Fruit fly (Drosophila melanogaster): ENCODE measurements around the gene CG4789.
A peak's percentile ranks its signal among the peaks of the same experiment; 100 is the strongest.

The CG4789 gene

DNA sequence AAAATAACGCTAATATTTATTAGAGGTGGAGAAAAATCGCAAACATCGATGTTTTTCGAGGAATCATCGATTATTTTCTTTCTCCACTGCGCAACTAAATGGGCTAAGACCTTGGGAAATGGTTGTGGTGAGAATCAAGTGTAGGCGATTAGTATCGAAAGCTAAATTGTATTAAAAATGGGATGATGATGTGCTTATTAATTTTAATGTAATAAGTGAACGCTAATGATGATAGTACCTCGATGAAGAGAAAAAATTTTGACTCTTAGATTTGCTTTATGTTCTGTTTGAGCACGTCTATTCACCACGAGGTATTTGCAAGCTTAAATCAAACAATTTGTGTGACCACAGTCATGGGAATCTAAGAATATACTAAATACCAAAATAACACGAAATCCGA, 2.6 kb downstream of the CG4789 start, which contains the start of the genes Rai1 and CG13005 (continued):
- TF ChIP-seq nerfin-2 (GFP tag; IDR thresholded peaks at IDR 0.05; ENCODE audit: partially characterized antibody) (peak; percentile 72), bcd (GFP tag; optimal IDR thresholded peaks at IDR 0.05) (no peak), sna (GFP tag; IDR thresholded peaks at IDR 0.05; ENCODE audit: partially characterized antibody) (peak; percentile 83), CG17612 (GFP tag; IDR thresholded peaks at IDR 0.05) (no peak), Atf-2 (GFP tag; optimal IDR thresholded peaks at IDR 0.05) (no peak), HLHmδ (GFP tag; optimal IDR thresholded peaks at IDR 0.05) (no peak), CG8924 (tag; optimal IDR thresholded peaks at IDR 0.05) (no peak), amos (GFP tag; IDR thresholded peaks at IDR 0.05; ENCODE audit: partially characterized antibody) (peak; percentile 80), sug (tag; optimal IDR thresholded peaks at IDR 0.05) (no peak), CG12659 (GFP tag; optimal IDR thresholded peaks at IDR 0.05) (no peak), Lpt (GFP tag; optimal IDR thresholded peaks at IDR 0.05) (no peak), lola (GFP tag; optimal IDR thresholded peaks at IDR 0.05) (no peak), kah (GFP tag; optimal IDR thresholded peaks at IDR 0.05) (no peak), crc (GFP tag; optimal IDR thresholded peaks at IDR 0.05) (no peak), CG6765 (GFP tag; optimal IDR thresholded peaks at IDR 0.05) (no peak), CG18476 (GFP tag; optimal IDR thresholded peaks at IDR 0.05) (no peak), insv (GFP tag; optimal IDR thresholded peaks at IDR 0.05) (no peak), CG12155 (GFP tag; optimal IDR thresholded peaks at IDR 0.05) (no peak), CG13624 (GFP tag; optimal IDR thresholded peaks at IDR 0.05) (peak; percentile 53), CG15011 (GFP tag; optimal IDR thresholded peaks at IDR 0.05) (no peak), CkIIα-i1 (GFP tag; IDR thresholded peaks at IDR 0.05) (0 out of 2 replicates have a peak, but pooled peaks have one; percentile 62), CG6791 (GFP tag; IDR thresholded peaks at IDR 0.05; ENCODE audit: partially characterized antibody) (peak; percentile 86; the same call in 2 of the 3 replicates), Bteb2 (GFP tag; optimal IDR thresholded peaks at IDR 0.05) (no peak), Sox100B (GFP tag; optimal IDR thresholded peaks at IDR 0.05) (no peak), HmgD (GFP tag; optimal IDR thresholded peaks at IDR 0.05) (no peak), CG17829 (tag; optimal IDR thresholded peaks at IDR 0.05) (peak; percentile 29), hbn (GFP tag; IDR thresholded peaks at IDR 0.05; ENCODE audit: partially characterized antibody) (peak; percentile 80), wek (GFP tag; optimal IDR thresholded peaks at IDR 0.05) (no peak), CG9797 (GFP tag; optimal IDR thresholded peaks at IDR 0.05) (peak; percentile 53), Ptx1 (GFP tag; IDR thresholded peaks at IDR 0.05) (no peak), Vsx1 (GFP tag; optimal IDR thresholded peaks at IDR 0.05) (no peak), Ets65A (GFP tag) (no peak), ewg (GFP tag; optimal IDR thresholded peaks at IDR 0.05) (peak; percentile 54), CG14860 (GFP tag; IDR thresholded peaks at IDR 0.05; ENCODE audit: partially characterized antibody) (peak; percentile 81), az2 (GFP tag; optimal IDR thresholded peaks at IDR 0.05) (no peak), z (GFP tag; IDR thresholded peaks at IDR 0.05) (no peak), Hmr (GFP tag; optimal IDR thresholded peaks at IDR 0.05) (no peak), CG13287 (GFP tag; IDR thresholded peaks at IDR 0.05; ENCODE audit: partially characterized antibody) (peak; percentile 89), Abd-B (GFP tag; optimal IDR thresholded peaks at IDR 0.05) (no peak), Dref (GFP tag; IDR thresholded peaks at IDR 0.05) (peak; percentile 72), Dad (GFP tag; optimal IDR thresholded peaks at IDR 0.05) (no peak), gfzf (GFP tag; optimal IDR thresholded peaks at IDR 0.05) (peak; percentile 63), CG9932 (GFP tag; IDR thresholded peaks at IDR 0.05) (no peak), CG2120 (GFP tag; optimal IDR thresholded peaks at IDR 0.05) (no peak), C15 (GFP tag; IDR thresholded peaks at IDR 0.05) (no peak), Lim3 (GFP tag; IDR thresholded peaks at IDR 0.05) (no peak), CG1603 (tag; optimal IDR thresholded peaks at IDR 0.05) (peak; percentile 28), CG7786 (GFP tag; optimal IDR thresholded peaks at IDR 0.05) (no peak), CG12744 (GFP tag; optimal IDR thresholded peaks at IDR 0.05) (no peak), Gsc (GFP tag; IDR thresholded peaks at IDR 0.05) (no peak), Hr39 (optimal IDR thresholded peaks at IDR 0.05) (no peak)

Data from whole organism, embryonic.